Fruit fly (Drosophila melanogaster): Measurements from ENCODE around the gene Syx7.

DNA sequence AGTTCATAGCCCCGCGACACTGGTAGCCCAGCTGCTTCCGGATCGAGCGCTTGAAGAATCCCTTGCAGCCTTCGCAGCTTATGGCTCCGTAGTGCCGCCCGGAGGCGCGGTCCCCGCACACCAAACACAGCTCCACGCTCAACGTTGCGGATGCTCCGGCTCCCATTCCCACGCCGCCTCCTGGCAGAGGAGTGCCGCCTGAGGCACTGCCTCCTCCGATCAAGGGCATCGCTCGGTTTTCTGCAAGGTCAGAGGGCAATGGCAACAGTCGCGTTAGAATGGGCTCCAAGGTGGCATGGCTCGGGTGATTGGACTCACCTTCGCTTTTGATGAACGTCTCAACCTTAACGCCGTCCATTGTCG, 50.8 kb downstream of the Syx7 start:
- TF ChIP-seq dmrt93B (GFP tag; optimal IDR thresholded peaks at IDR 0.05), result no peak
- no peak for TF ChIP-seq Rel (GFP tag; optimal IDR thresholded peaks at IDR 0.05)
- TF ChIP-seq Rel (tag; optimal IDR thresholded peaks at IDR 0.05), result no peak
- no peak for TF ChIP-seq h (GFP tag; optimal IDR thresholded peaks at IDR 0.05)
- TF ChIP-seq woc (GFP tag; optimal IDR thresholded peaks at IDR 0.05), result no peak
- TF ChIP-seq CG32264 (GFP tag; optimal IDR thresholded peaks at IDR 0.05), result no peak
- TF ChIP-seq psq (GFP tag; optimal IDR thresholded peaks at IDR 0.05), result no peak
- no peak for TF ChIP-seq Jra (GFP tag; optimal IDR thresholded peaks at IDR 0.05)
- no peak for TF ChIP-seq Hr78 (GFP tag; optimal IDR thresholded peaks at IDR 0.05)
- TF ChIP-seq foxo (GFP tag; optimal IDR thresholded peaks at IDR 0.05), result no peak
- TF ChIP-seq Hr83 (GFP tag; optimal IDR thresholded peaks at IDR 0.05; ENCODE audit: poor library complexity, severe bottlenecking), result no peak
- TF ChIP-seq Myc (optimal IDR thresholded peaks at IDR 0.05), result no peak
- TF ChIP-seq Dfd (GFP tag; optimal IDR thresholded peaks at IDR 0.05), result no peak
- TF ChIP-seq usp (GFP tag; optimal IDR thresholded peaks at IDR 0.05), result no peak
- TF ChIP-seq Abd-B (GFP tag; optimal IDR thresholded peaks at IDR 0.05), result no peak
